Worm (Caenorhabditis elegans): ENCODE measurements around the gene C06E4.8.
A peak's percentile ranks its signal among the peaks of the same experiment; 100 is the strongest.

Gene C06E4.8

ce11 chrIV:7276661-7277060, 9.0 kb downstream of the C06E4.8 start, which contains the start of gene C06E4.2:
Gene C06E4.2 (plus strand): TSS chrIV:7276961.
- TF ChIP-seq somi-1 (GFP tag; optimal IDR thresholded peaks at IDR 0.05) (no peak), F52B5.7 (tag; optimal IDR thresholded peaks at IDR 0.05) (no peak), F33H1.4 (GFP tag; IDR thresholded peaks at IDR 0.05) (no peak), Y79H2A.3 (GFP tag; conservative IDR thresholded peaks at IDR 0.05) (no peak), T07F8.4 (tag; optimal IDR thresholded peaks at IDR 0.05) (no peak), lir-1 (GFP tag; conservative IDR thresholded peaks at IDR 0.05) (no peak), let-607 (tag; optimal IDR thresholded peaks at IDR 0.05) (no peak)

- TF ChIP-seq sptf-2 (GFP tag; optimal IDR thresholded peaks at IDR 0.05) (no peak), madf-10 (tag; optimal IDR thresholded peaks at IDR 0.05) (no peak), F55B11.4 (tag; optimal IDR thresholded peaks at IDR 0.05; ENCODE audit: borderline replicate concordance, insufficient read depth) (no peak), lin-40 (tag; optimal IDR thresholded peaks at IDR 0.05) (no peak), K12H6.12 (tag; optimal IDR thresholded peaks at IDR 0.05) (no peak), nfyb-1 (GFP tag; IDR thresholded peaks at IDR 0.05) (no peak), F39B2.1 (GFP tag; IDR thresholded peaks at IDR 0.05) (no peak), attf-6 (GFP tag; IDR thresholded peaks at IDR 0.05) (no peak), Y67H2A.10 (GFP tag; conservative IDR thresholded peaks at IDR 0.05) (no peak), mcd-1 (GFP tag; IDR thresholded peaks at IDR 0.05) (no peak), pbrm-1 (GFP tag; IDR thresholded peaks at IDR 0.05) (no peak), Y53G8AR.9 (GFP tag; conservative IDR thresholded peaks at IDR 0.05) (no peak), lin-26 (GFP tag; IDR thresholded peaks at IDR 0.05) (peak; percentile 79; the same call in 1 of the 2 replicates), F22D6.2 (tag; optimal IDR thresholded peaks at IDR 0.05) (no peak), hlh-12 (tag; optimal IDR thresholded peaks at IDR 0.05) (no peak), aptf-3 (GFP tag; IDR thresholded peaks at IDR 0.05) (no peak), die-1 (tag; optimal IDR thresholded peaks at IDR 0.05) (peak; percentile 37), gei-17 (GFP tag; optimal IDR thresholded peaks at IDR 0.05) (no peak), ztf-3 (GFP tag; optimal IDR thresholded peaks at IDR 0.05) (no peak), let-607 (tag; optimal IDR thresholded peaks at IDR 0.05) (no peak), tbp1 (GFP tag; optimal IDR thresholded peaks at IDR 0.05) (peak; percentile 91), lin-54 (GFP tag; optimal IDR thresholded peaks at IDR 0.05) (no peak), egrh-3 (GFP tag; IDR thresholded peaks at IDR 0.05) (no peak), ceh-40 (GFP tag; IDR thresholded peaks at IDR 0.05) (no peak), B0336.3 (GFP tag; IDR thresholded peaks at IDR 0.05) (no peak), F23B12.7 (tag; optimal IDR thresholded peaks at IDR 0.05; ENCODE audit: insufficient read depth) (peak; percentile 39), snpc-1.3 (tag; optimal IDR thresholded peaks at IDR 0.05; ENCODE audit: insufficient read depth) (peak; percentile 29), bed-2 (GFP tag; IDR thresholded peaks at IDR 0.05) (no peak), tbx-9 (tag; optimal IDR thresholded peaks at IDR 0.05; ENCODE audit: borderline replicate concordance) (no peak), rpc-1 (optimal IDR thresholded peaks at IDR 0.05) (peak; percentile 67), rpc-1 (tag; optimal IDR thresholded peaks at IDR 0.05) (peak; percentile 84), ekl-4 (GFP tag; IDR thresholded peaks at IDR 0.05) (no peak), bed-1 (GFP tag; IDR thresholded peaks at IDR 0.05) (no peak), ccch-3 (GFP tag; optimal IDR thresholded peaks at IDR 0.05) (no peak), Y79H2A.3 (GFP tag; conservative IDR thresholded peaks at IDR 0.05) (no peak), tlf-1 (GFP tag; optimal IDR thresholded peaks at IDR 0.05) (no peak), dox-1 (GFP tag; IDR thresholded peaks at IDR 0.05) (no peak), zfh-2 (GFP tag; conservative IDR thresholded peaks at IDR 0.05) (no peak), lsy-27 (tag; optimal IDR thresholded peaks at IDR 0.05; ENCODE audit: borderline replicate concordance, insufficient read depth) (peak; percentile 8), akir-1 (GFP tag; optimal IDR thresholded peaks at IDR 0.05) (no peak), mes-4 (tag; optimal IDR thresholded peaks at IDR 0.05) (no peak), ztf-25 (GFP tag; IDR thresholded peaks at IDR 0.05) (0 out of 2 replicates have a peak, but pooled peaks have one; percentile 9)
These were observed 10.6 kb downstream of the C06E4.8 start for ce11 chrIV:7274969-7275548.

Data from whole organism, young adult.